Fruit fly (Drosophila melanogaster): ENCODE measurements around the gene CG31635.

The CG31635 gene

dm6 chr2L:6647103-6647711 is 1.7 kb downstream of the CG31635 start (continued):
- TF ChIP-seq CG9797 (GFP tag; optimal IDR thresholded peaks at IDR 0.05) = peak; percentile 62
- peak; percentile 99 for TF ChIP-seq CG10979 (tag; optimal IDR thresholded peaks at IDR 0.05)
- TF ChIP-seq CG15269 (tag; optimal IDR thresholded peaks at IDR 0.05) = peak; percentile 99
- peak; percentile 70 for TF ChIP-seq Sry-δ (GFP tag; optimal IDR thresholded peaks at IDR 0.05)
- TF ChIP-seq pnt (GFP tag; optimal IDR thresholded peaks at IDR 0.05) = peak; percentile 97
- peak; percentile 96 for TF ChIP-seq HmgD (GFP tag; optimal IDR thresholded peaks at IDR 0.05)
- TF ChIP-seq CG10366 (GFP tag; IDR thresholded peaks at IDR 0.05) = peak; percentile 97
- peak; percentile 94 for TF ChIP-seq CG15514 (GFP tag; optimal IDR thresholded peaks at IDR 0.05)
- peak; percentile 97 for TF ChIP-seq Atf3 (GFP tag; optimal IDR thresholded peaks at IDR 0.05)
- TF ChIP-seq CG33213 (GFP tag; optimal IDR thresholded peaks at IDR 0.05) = peak; percentile 98
- TF ChIP-seq sens (GFP tag) = peak; percentile 100
- peak; percentile 86 for TF ChIP-seq gt (GFP tag; IDR thresholded peaks at IDR 0.05)
- peak; percentile 90 for TF ChIP-seq Nf-YB (GFP tag; optimal IDR thresholded peaks at IDR 0.05)
- no peak for TF ChIP-seq zen2 (GFP tag; IDR thresholded peaks at IDR 0.05; ENCODE audit: partially characterized antibody)
- peak; percentile 92 for TF ChIP-seq CG31224 (GFP tag; IDR thresholded peaks at IDR 0.05)
- peak; percentile 99 for TF ChIP-seq CG4424 (GFP tag; optimal IDR thresholded peaks at IDR 0.05)
- peak; percentile 55; the same call in 1 of the 2 replicates for TF ChIP-seq Dip2 (GFP tag; IDR thresholded peaks at IDR 0.05)
- peak; percentile 98 for TF ChIP-seq shn (GFP tag; optimal IDR thresholded peaks at IDR 0.05)
- no peak for TF ChIP-seq unc-4 (GFP tag; IDR thresholded peaks at IDR 0.05; ENCODE audit: partially characterized antibody)
- peak; percentile 59; the same call in 1 of the 3 replicates for TF ChIP-seq CG6791 (GFP tag; IDR thresholded peaks at IDR 0.05; ENCODE audit: partially characterized antibody)
- TF ChIP-seq fd3F (GFP tag; optimal IDR thresholded peaks at IDR 0.05) = peak; percentile 96
- peak; percentile 96 for TF ChIP-seq sob (GFP tag; IDR thresholded peaks at IDR 0.05)
- no peak for TF ChIP-seq br (optimal IDR thresholded peaks at IDR 0.05)
- TF ChIP-seq CG11093 (GFP tag; IDR thresholded peaks at IDR 0.05) = peak; percentile 94
- TF ChIP-seq knrl (GFP tag; IDR thresholded peaks at IDR 0.05; ENCODE audit: partially characterized antibody) = peak; percentile 50; the same call in 2 of the 3 replicates
- peak; percentile 99 for TF ChIP-seq PHDP (tag; optimal IDR thresholded peaks at IDR 0.05)
- TF ChIP-seq Deaf1 (tag; optimal IDR thresholded peaks at IDR 0.05) = peak; percentile 85
- TF ChIP-seq Six4 (GFP tag; optimal IDR thresholded peaks at IDR 0.05) = peak; percentile 99
- peak; percentile 97 for TF ChIP-seq row (GFP tag; IDR thresholded peaks at IDR 0.05)
- TF ChIP-seq Abd-B (GFP tag; optimal IDR thresholded peaks at IDR 0.05) = peak; percentile 97
- peak; percentile 96 for TF ChIP-seq CG13123 (GFP tag; optimal IDR thresholded peaks at IDR 0.05)
- peak; percentile 98 for TF ChIP-seq Drgx (GFP tag; IDR thresholded peaks at IDR 0.05)
- TF ChIP-seq Fer2 (tag; optimal IDR thresholded peaks at IDR 0.05) = peak; percentile 91
- peak; percentile 92 for TF ChIP-seq CG9932 (GFP tag; IDR thresholded peaks at IDR 0.05)
- peak; percentile 99 for TF ChIP-seq Oli (tag; optimal IDR thresholded peaks at IDR 0.05)
- peak; percentile 99 for TF ChIP-seq vvl (GFP tag; IDR thresholded peaks at IDR 0.05)
- peak; percentile 98 for TF ChIP-seq disco-r (GFP tag; optimal IDR thresholded peaks at IDR 0.05)
- TF ChIP-seq hth (optimal IDR thresholded peaks at IDR 0.05) = no peak
- TF ChIP-seq corto (GFP tag; optimal IDR thresholded peaks at IDR 0.05) = peak; percentile 60
- peak; percentile 95 for TF ChIP-seq Bdp1 (GFP tag; optimal IDR thresholded peaks at IDR 0.05)
- peak; percentile 98 for TF ChIP-seq bcd (GFP tag; optimal IDR thresholded peaks at IDR 0.05)
- peak; percentile 97 for TF ChIP-seq CG18764 (GFP tag; optimal IDR thresholded peaks at IDR 0.05)
- peak; percentile 98 for TF ChIP-seq CG16863 (GFP tag; optimal IDR thresholded peaks at IDR 0.05)
- TF ChIP-seq D (optimal IDR thresholded peaks at IDR 0.05) = no peak
- TF ChIP-seq D (GFP tag; optimal IDR thresholded peaks at IDR 0.05) = peak; percentile 99
- peak; percentile 98 for TF ChIP-seq CG13424 (tag; optimal IDR thresholded peaks at IDR 0.05)
- peak; percentile 92 for TF ChIP-seq sima (GFP tag; optimal IDR thresholded peaks at IDR 0.05)
- peak; percentile 96 for TF ChIP-seq YL-1 (GFP tag; optimal IDR thresholded peaks at IDR 0.05)
- peak; percentile 98 for TF ChIP-seq tgo (GFP tag; IDR thresholded peaks at IDR 0.05)
- peak; percentile 95 for TF ChIP-seq CG16815 (GFP tag; optimal IDR thresholded peaks at IDR 0.05)
- TF ChIP-seq insv (GFP tag; optimal IDR thresholded peaks at IDR 0.05) = peak; percentile 66 to 78

All from whole organism, embryonic.